Worm (Caenorhabditis elegans): Measurements from ENCODE around the gene fbxa-166.
"Not testable (repeated sequence)": the region's sequence is repeated elsewhere in the genome, so short reads cannot be mapped to it uniquely, and the experiment has no call there.

The fbxa-166 gene

ce11 chrII:1618948-1619347 is at the start of gene fbxa-166:
fbxa-166 (minus strand) TSS chrII:1619048.
- TF ChIP-seq ceh-31 (tag; optimal IDR thresholded peaks at IDR 0.05) (no peak), tbx-7 (tag; optimal IDR thresholded peaks at IDR 0.05) (no peak), fax-1 (tag; optimal IDR thresholded peaks at IDR 0.05) (no peak), sox-2 (GFP tag; IDR thresholded peaks at IDR 0.05) (no peak), C08G9.2 (tag; optimal IDR thresholded peaks at IDR 0.05) (no peak), dve-1 (tag; optimal IDR thresholded peaks at IDR 0.05) (no peak), ceh-9 (tag; optimal IDR thresholded peaks at IDR 0.05) (no peak)

ce11 chrII:1666025-1666424 is 47.2 kb upstream of the fbxa-166 start, which contains the start of gene srlf-29:
srlf-29 (plus strand) TSS chrII:1666325.
- TF ChIP-seq fkh-10 (GFP tag; optimal IDR thresholded peaks at IDR 0.05) (no peak), ceh-19 (GFP tag; optimal IDR thresholded peaks at IDR 0.05) (no peak), ref-2 (tag; optimal IDR thresholded peaks at IDR 0.05) (no peak), ceh-45 (GFP tag; IDR thresholded peaks at IDR 0.05) (no peak), hlh-6 (tag; optimal IDR thresholded peaks at IDR 0.05) (no peak), nfya-1 (tag; optimal IDR thresholded peaks at IDR 0.05) (no peak), hlh-15 (tag; optimal IDR thresholded peaks at IDR 0.05) (no peak), dve-1 (tag; optimal IDR thresholded peaks at IDR 0.05) (no peak), eyg-1 (tag; optimal IDR thresholded peaks at IDR 0.05) (no peak)

ce11 chrII:1663516-1663915 is 44.7 kb upstream of the fbxa-166 start, which contains the start of gene duxl-1:
duxl-1 (plus strand) TSS chrII:1663699.
- peak; percentile 25 for TF ChIP-seq ref-2 (tag; optimal IDR thresholded peaks at IDR 0.05)
- no peak for TF ChIP-seq T23F11.4 (GFP tag; optimal IDR thresholded peaks at IDR 0.05)
- peak; percentile 42 for TF ChIP-seq hlh-30 (tag; optimal IDR thresholded peaks at IDR 0.05; ENCODE audit: insufficient read depth)
- peak; percentile 40 for TF ChIP-seq elt-2 (tag; optimal IDR thresholded peaks at IDR 0.05)
- TF ChIP-seq Y22D7AL.16 (tag; optimal IDR thresholded peaks at IDR 0.05) = no peak
- peak; percentile 15 for TF ChIP-seq tbx-2 (tag; optimal IDR thresholded peaks at IDR 0.05)
- TF ChIP-seq madf-2 (tag; optimal IDR thresholded peaks at IDR 0.05) = no peak

- TF ChIP-seq zip-5 (tag; optimal IDR thresholded peaks at IDR 0.05) (no peak), fax-1 (tag; optimal IDR thresholded peaks at IDR 0.05) (no peak), tbx-7 (tag; optimal IDR thresholded peaks at IDR 0.05) (no peak), fkh-10 (GFP tag; optimal IDR thresholded peaks at IDR 0.05) (no peak), ahr-1 (tag; optimal IDR thresholded peaks at IDR 0.05) (no peak), pax-1 (tag; optimal IDR thresholded peaks at IDR 0.05) (no peak), ceh-18 (tag; optimal IDR thresholded peaks at IDR 0.05) (no peak), nhr-232 (tag; optimal IDR thresholded peaks at IDR 0.05) (no peak), che-1 (tag; optimal IDR thresholded peaks at IDR 0.05) (no peak), unc-42 (tag; optimal IDR thresholded peaks at IDR 0.05) (no peak), rnt-1 (tag; optimal IDR thresholded peaks at IDR 0.05) (no peak), unc-86 (tag; optimal IDR thresholded peaks at IDR 0.05) (no peak), sox-4 (tag; optimal IDR thresholded peaks at IDR 0.05) (no peak), ceh-45 (GFP tag; IDR thresholded peaks at IDR 0.05) (no peak)
Observed at ce11 chrII:1662881-1663280, 44.0 kb upstream of the fbxa-166 start, which contains the start of gene ZC204.14. ZC204.14 (minus strand) TSS chrII:1662949.

- not testable (repeated sequence) for TF ChIP-seq C38D4.7 (GFP tag; optimal IDR thresholded peaks at IDR 0.05); odd-2 (tag; optimal IDR thresholded peaks at IDR 0.05); T23F11.4 (GFP tag; optimal IDR thresholded peaks at IDR 0.05)
Observed at ce11 chrII:1660888-1661287, 42.0 kb upstream of the fbxa-166 start, which contains the start of gene ZC204.13. ZC204.13 (minus strand) TSS chrII:1660988.

- peak; percentile 16 for TF ChIP-seq elt-2 (tag; optimal IDR thresholded peaks at IDR 0.05)
Observed at ce11 chrII:1659729-1660128, 40.9 kb upstream of the fbxa-166 start.

Measured in whole organism, late embryonic.